Worm (Caenorhabditis elegans) whole organism, early embryonic: ENCODE data around the gene somi-1.

Source experiments
- B0310.2 ChIP-seq: sonication (generic microtip); optimal IDR thresholded peaks from 2 replicates; lab custom pipeline; 2016; ENCODE audit warnings: mild to moderate bottlenecking, missing genetic modification characterization, missing compliant biosample characterization
- ama-1 ChIP-seq: fragments of 150-350 bp; optimal IDR thresholded peaks from 2 replicates; lab custom pipeline; 2014
- flt-1 ChIP-seq: fragments of 200-800 bp; sonication (Bioruptor generic); IDR thresholded peaks from 2 replicates; pipeline ENCODE4 v1.3.6; 2022; ENCODE audit warnings: missing genetic modification characterization, missing compliant biosample characterization
- hmbx-1 ChIP-seq: sonication (generic microtip); optimal IDR thresholded peaks from 2 replicates; lab custom pipeline; 2016; ENCODE audit warnings: mild to moderate bottlenecking, missing genetic modification characterization, missing compliant biosample characterization
- pes-1 ChIP-seq: fragments of 200-800 bp; sonication (Bioruptor generic); IDR thresholded peaks from 2 replicates; pipeline ENCODE4 v1.3.6; 2022; ENCODE audit warnings: missing genetic modification reagents, missing genetic modification characterization, missing compliant biosample characterization
- tra-4 ChIP-seq: sonication (generic microtip); optimal IDR thresholded peaks from 2 replicates; lab custom pipeline; 2017; ENCODE audit warnings: missing genetic modification characterization, missing compliant biosample characterization

- TF ChIP-seq ama-1: no peak
- TF ChIP-seq flt-1 (GFP tag; lab: Robert Waterston, UW): peak; percentile 59; the same call in 1 of the 2 replicates
- TF ChIP-seq B0310.2 (tag; lab: Kevin White, UChicago): no peak
- TF ChIP-seq tra-4 (tag; lab: Kevin White, UChicago): no peak
- 0 out of 2 replicates have a peak, but pooled peaks have one; percentile 46 for TF ChIP-seq pes-1
- TF ChIP-seq hmbx-1 (tag; lab: Kevin White, UChicago): no peak
Measured at ce11 chrV:13396426-13396825, 5.2 kb upstream of the somi-1 start.
